Fruit fly (Drosophila melanogaster): Measurements from ENCODE around the gene CG7017.

CG7017 gene

DNA sequence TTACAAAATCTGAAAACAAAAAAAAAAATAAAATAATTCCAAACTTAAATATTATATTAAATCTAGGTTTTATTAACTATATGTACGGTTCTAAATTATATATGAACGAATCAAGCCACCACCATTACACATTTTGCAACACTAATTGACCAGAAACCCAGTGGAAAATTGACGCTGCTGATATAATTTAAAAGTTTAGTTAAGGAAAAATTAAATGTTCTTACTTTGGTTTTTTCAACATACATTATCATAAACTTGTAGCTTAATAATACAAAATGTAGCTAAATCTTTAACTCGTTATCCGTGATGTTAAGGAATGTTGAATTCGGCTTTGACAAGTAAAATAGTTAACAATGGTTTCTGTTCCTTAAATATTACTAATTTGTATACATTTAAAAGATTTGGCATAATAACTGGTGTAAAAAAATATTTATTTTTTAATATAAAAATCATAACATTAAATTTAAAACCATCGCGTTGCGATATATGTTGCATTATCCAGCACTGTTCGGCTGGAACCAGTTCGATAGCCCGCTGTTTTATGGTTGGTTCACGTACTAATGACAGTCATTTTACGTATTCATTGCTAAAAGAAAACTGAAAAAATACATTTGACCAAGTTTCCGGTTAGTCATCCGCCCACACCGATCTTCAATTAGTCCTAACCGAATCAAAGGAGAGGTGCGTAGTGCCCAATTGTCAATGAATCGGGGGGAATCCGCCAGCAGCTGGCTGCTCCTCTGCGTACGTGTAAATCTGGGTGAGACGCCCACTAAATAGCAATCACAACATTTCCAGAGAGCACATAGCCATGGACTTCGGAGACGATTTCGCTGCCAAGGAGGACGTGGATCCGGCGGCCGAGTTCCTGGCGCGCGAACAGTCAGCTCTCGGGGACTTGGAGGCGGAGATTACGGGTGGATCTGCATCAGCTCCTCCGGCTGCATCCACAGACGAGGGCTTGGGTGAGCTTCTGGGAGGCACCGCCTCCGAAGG, 30.4 kb upstream of the CG7017 start:
- TF ChIP-seq emc (GFP tag; optimal IDR thresholded peaks at IDR 0.05) (no peak), odd (GFP tag; optimal IDR thresholded peaks at IDR 0.05) (no peak), D19B (GFP tag; optimal IDR thresholded peaks at IDR 0.05) (peak; percentile 44), CG3407 (GFP tag; optimal IDR thresholded peaks at IDR 0.05) (no peak), CG8359 (GFP tag; optimal IDR thresholded peaks at IDR 0.05; ENCODE audit: borderline replicate concordance) (no peak), p53 (GFP tag; optimal IDR thresholded peaks at IDR 0.05) (no peak), CG18476 (GFP tag; optimal IDR thresholded peaks at IDR 0.05) (peak; percentile 18), Neu2 (GFP tag; optimal IDR thresholded peaks at IDR 0.05; ENCODE audit: borderline replicate concordance) (peak; percentile 55), CG7839 (tag; optimal IDR thresholded peaks at IDR 0.05) (peak; percentile 66), rib (GFP tag; IDR thresholded peaks at IDR 0.05) (no peak), CG34224 (GFP tag; IDR thresholded peaks at IDR 0.05; ENCODE audit: partially characterized antibody) (peak; percentile 60), pfk (GFP tag; optimal IDR thresholded peaks at IDR 0.05) (no peak), trem (tag; optimal IDR thresholded peaks at IDR 0.05) (peak; percentile 10), tx (GFP tag; optimal IDR thresholded peaks at IDR 0.05) (no peak), Bteb2 (GFP tag; optimal IDR thresholded peaks at IDR 0.05) (no peak), sug (tag; optimal IDR thresholded peaks at IDR 0.05) (peak; percentile 57), Hr51 (GFP tag; optimal IDR thresholded peaks at IDR 0.05) (peak in 1 of 2 experiments; percentile 73), YL-1 (GFP tag; optimal IDR thresholded peaks at IDR 0.05) (no peak), CG11085 (GFP tag; IDR thresholded peaks at IDR 0.05) (peak; percentile 20), Gsc (GFP tag; IDR thresholded peaks at IDR 0.05) (no peak), crp (GFP tag; optimal IDR thresholded peaks at IDR 0.05) (peak in 1 of 2 experiments; percentile 28), Dref (GFP tag; IDR thresholded peaks at IDR 0.05) (peak; percentile 65), CG12299 (tag; optimal IDR thresholded peaks at IDR 0.05) (peak; percentile 54), br (optimal IDR thresholded peaks at IDR 0.05) (no peak), Usf (GFP tag; optimal IDR thresholded peaks at IDR 0.05) (no peak), CG3163 (GFP tag; optimal IDR thresholded peaks at IDR 0.05) (no peak), ttk (GFP tag; IDR thresholded peaks at IDR 0.05) (peak; percentile 32; the same call in 1 of the 2 replicates), CG10147 (GFP tag; optimal IDR thresholded peaks at IDR 0.05) (peak; percentile 60), luna (GFP tag; optimal IDR thresholded peaks at IDR 0.05) (no peak), Hsf (GFP tag; optimal IDR thresholded peaks at IDR 0.05) (peak; percentile 25), CG16815 (GFP tag; optimal IDR thresholded peaks at IDR 0.05) (peak; percentile 21), Hr39 (optimal IDR thresholded peaks at IDR 0.05) (no peak), CG18011 (GFP tag; optimal IDR thresholded peaks at IDR 0.05) (no peak), grn (GFP tag; optimal IDR thresholded peaks at IDR 0.05) (no peak), prd (optimal IDR thresholded peaks at IDR 0.05) (no peak), prd (GFP tag; IDR thresholded peaks at IDR 0.05) (peak; percentile 77), chm (GFP tag; IDR thresholded peaks at IDR 0.05) (no peak), eyg (GFP tag; optimal IDR thresholded peaks at IDR 0.05) (no peak), CG7745 (tag; optimal IDR thresholded peaks at IDR 0.05) (no peak), Bgb (GFP tag; IDR thresholded peaks at IDR 0.05; ENCODE audit: partially characterized antibody) (peak; percentile 68), eve (GFP tag; optimal IDR thresholded peaks at IDR 0.05) (no peak), fru (optimal IDR thresholded peaks at IDR 0.05) (no peak), CG7987 (GFP tag; optimal IDR thresholded peaks at IDR 0.05) (no peak), CG30403 (GFP tag; optimal IDR thresholded peaks at IDR 0.05) (peak; percentile 71), zen2 (GFP tag; IDR thresholded peaks at IDR 0.05; ENCODE audit: partially characterized antibody) (peak; percentile 45; the same call in 1 of the 3 replicates), inv (GFP tag; IDR thresholded peaks at IDR 0.05; ENCODE audit: partially characterized antibody) (peak; percentile 63), bowl (GFP tag; IDR thresholded peaks at IDR 0.05) (no peak), bab2 (GFP tag; optimal IDR thresholded peaks at IDR 0.05) (no peak), ken (GFP tag; IDR thresholded peaks at IDR 0.05) (peak; percentile 59; the same call in 2 of the 3 replicates)

Measured in whole organism, embryonic.